Worm (Caenorhabditis elegans): ENCODE data around the gene cest-24.

DNA sequence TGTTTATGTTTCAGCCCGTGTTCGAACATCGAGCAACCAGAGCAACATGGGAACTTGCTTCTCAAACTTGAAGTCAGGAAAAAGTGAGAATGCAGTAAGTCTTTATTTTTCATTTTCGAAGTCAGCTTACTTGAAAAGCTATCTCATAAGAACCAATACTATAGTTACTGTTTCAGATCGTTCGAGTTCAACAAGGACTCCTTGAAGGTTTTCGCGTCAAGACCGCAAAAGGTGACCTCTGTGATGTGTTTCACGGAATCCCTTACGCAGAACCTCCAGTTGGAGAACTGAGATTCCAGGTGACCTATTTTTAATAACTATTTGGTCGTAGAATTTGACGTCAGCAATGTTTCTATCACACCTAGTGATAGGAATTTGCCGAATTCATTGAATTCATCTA is 6.9 kb downstream of the cest-24 start:
- TF ChIP-seq unc-62 (GFP tag; optimal IDR thresholded peaks at IDR 0.05): no peak
- TF ChIP-seq skn-1 (tag; optimal IDR thresholded peaks at IDR 0.05): no peak
- TF ChIP-seq aly-2 (tag; optimal IDR thresholded peaks at IDR 0.05): no peak
- no peak for TF ChIP-seq ztf-11 (tag; optimal IDR thresholded peaks at IDR 0.05)
- TF ChIP-seq egl-13 (tag; optimal IDR thresholded peaks at IDR 0.05): no peak
- TF ChIP-seq unc-130 (tag; optimal IDR thresholded peaks at IDR 0.05): no peak
- no peak for TF ChIP-seq nhr-19 (GFP tag; conservative IDR thresholded peaks at IDR 0.05)
- no peak for TF ChIP-seq lin-39 (tag; optimal IDR thresholded peaks at IDR 0.05)
- no peak for TF ChIP-seq mep-1 (tag; optimal IDR thresholded peaks at IDR 0.05)

All from whole organism, L1 larva.